Worm (Caenorhabditis elegans): ENCODE measurements around the gene F41F3.8.

ce11 chrV:4676812-4677211 is 28.2 kb downstream of the F41F3.8 start:
- no peak for TF ChIP-seq fkh-10 (GFP tag; optimal IDR thresholded peaks at IDR 0.05)
- TF ChIP-seq sox-4 (tag; optimal IDR thresholded peaks at IDR 0.05) = no peak
- no peak for TF ChIP-seq F13H6.1 (tag; optimal IDR thresholded peaks at IDR 0.05)

Measured in whole organism, late embryonic.